Fruit fly (Drosophila melanogaster) whole organism, pupa: ENCODE measurements around the gene CG4658.

ENCODE experiments used
- CG12605 ChIP-seq: fragments of 200-800 bp; sonication (Bioruptor generic); IDR thresholded peaks from 2 replicates; pipeline ENCODE4 v1.3.6; 2022; ENCODE audit warnings: missing biosample characterization, missing genetic modification characterization
- CG15710 ChIP-seq: fragments of 200-800 bp; sonication (Bioruptor generic); optimal IDR thresholded peaks from 2 replicates; lab custom pipeline; 2018; ENCODE audit warnings: missing biosample characterization, mild to moderate bottlenecking, missing genetic modification characterization, moderate library complexity
- CG17806 ChIP-seq: fragments of 200-800 bp; sonication (Bioruptor generic); optimal IDR thresholded peaks from 2 replicates; lab custom pipeline; 2018; ENCODE audit warnings: missing biosample characterization, mild to moderate bottlenecking, missing genetic modification characterization, moderate library complexity
- CG34367 ChIP-seq: fragments of 200-800 bp; sonication (Bioruptor generic); optimal IDR thresholded peaks from 2 replicates; lab custom pipeline; 2018; ENCODE audit warnings: missing biosample characterization, mild to moderate bottlenecking, missing genetic modification characterization
- CG8301 ChIP-seq: fragments of 200-800 bp; sonication (Bioruptor generic); optimal IDR thresholded peaks from 2 replicates; lab custom pipeline; 2018; ENCODE audit warnings: missing biosample characterization, mild to moderate bottlenecking, missing genetic modification characterization
- CG9948 ChIP-seq: fragments of 200-800 bp; sonication (Bioruptor generic); optimal IDR thresholded peaks from 2 replicates; lab custom pipeline; 2018; ENCODE audit warnings: missing biosample characterization, mild to moderate bottlenecking, missing genetic modification characterization, moderate library complexity
- EcR ChIP-seq: fragments of 200-800 bp; sonication (Bioruptor generic); optimal IDR thresholded peaks from 3 replicates; lab custom pipeline; 2019; ENCODE audit warnings: missing biosample characterization, missing genetic modification characterization, mild to moderate bottlenecking, moderate library complexity, missing genetic modification reagents
- fd96Ca ChIP-seq: fragments of 200-800 bp; sonication (Bioruptor generic); IDR thresholded peaks from 3 replicates; pipeline ENCODE4 v1.3.6; 2022; ENCODE audit warnings: missing biosample characterization, missing genetic modification characterization
- gl ChIP-seq: fragments of 200-800 bp; sonication (Bioruptor generic); optimal IDR thresholded peaks from 2 replicates; lab custom pipeline; 2018; ENCODE audit warnings: missing biosample characterization, mild to moderate bottlenecking, missing genetic modification characterization
- rn ChIP-seq: fragments of 200-800 bp; sonication (Bioruptor generic); IDR thresholded peaks from 2 replicates; pipeline ENCODE4 v1.3.6; 2022; ENCODE audit warnings: missing biosample characterization, missing genetic modification characterization

- TF ChIP-seq gl (tag; lab: Kevin White, UChicago) (peak; percentile 44), CG15710 (peak; percentile 13), CG34367 (tag; lab: Kevin White, UChicago) (no peak), rn (GFP tag; lab: Robert Waterston, UW) (no peak), CG12605 (GFP tag; lab: Robert Waterston, UW) (no peak), fd96Ca (GFP tag; lab: Robert Waterston, UW) (no peak), EcR (GFP tag; lab: Kevin White, UChicago) (peak; percentile 60), CG17806 (tag; lab: Kevin White, UChicago) (no peak), CG9948 (no peak), CG8301 (tag; lab: Kevin White, UChicago) (no peak)
Measured at dm6 chr2L:9907320-9908256, 49.3 kb upstream of the CG4658 start.
